Worm (Caenorhabditis elegans) whole organism, L1 larva: ENCODE results near the gene slo-2.
"Not testable (repeated sequence)": the region's sequence is repeated elsewhere in the genome, so short reads cannot be mapped to it uniquely, and the experiment has no call there.

ENCODE experiments used
- C34B4.2 ChIP-seq: sonication (generic microtip); optimal IDR thresholded peaks from 2 replicates; lab custom pipeline; 2017; ENCODE audit warnings: mild to moderate bottlenecking, missing genetic modification characterization, missing compliant biosample characterization
- fkh-10 ChIP-seq: sonication (generic microtip); optimal IDR thresholded peaks from 2 replicates; lab custom pipeline; 2017; ENCODE audit warnings: missing biosample characterization, missing genetic modification reagents, missing genetic modification characterization
- nhr-11 ChIP-seq: fragments of 150-350 bp; optimal IDR thresholded peaks from 2 replicates; lab custom pipeline; 2014; ENCODE audit warnings: missing biosample characterization, missing genetic modification characterization
- tbx-2 ChIP-seq: sonication (generic microtip); optimal IDR thresholded peaks from 2 replicates; lab custom pipeline; 2016; ENCODE audit warnings: missing genetic modification characterization, missing compliant biosample characterization

DNA sequence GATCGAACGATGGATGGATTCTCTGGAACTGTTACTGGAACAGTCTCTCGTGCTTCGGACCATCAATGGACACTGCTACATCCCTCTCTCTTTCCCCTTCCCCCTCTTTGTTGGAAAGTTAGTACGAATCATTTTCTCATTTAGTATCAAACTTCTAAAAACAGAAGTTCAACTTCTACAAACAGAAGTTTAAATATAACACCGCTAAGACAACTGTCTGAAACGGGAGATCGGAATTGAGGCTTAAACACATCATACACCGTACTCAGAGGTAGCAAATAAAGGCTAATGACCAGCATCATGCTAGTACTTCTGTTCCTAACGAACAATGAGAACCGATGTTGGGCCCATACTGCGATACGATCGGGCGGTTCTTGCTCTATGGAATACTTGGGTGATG is 34.0 kb upstream of the slo-2 start, which contains the start of gene F46C3.7:
- TF ChIP-seq nhr-11 (tag; lab: Kevin White, UChicago); tbx-2; C34B4.2 (tag; lab: Kevin White, UChicago); fkh-10 (GFP tag; lab: Kevin White, UChicago): not testable (repeated sequence)
